Worm (Caenorhabditis elegans): ENCODE data around the gene E03H12.7.

Gene E03H12.7

DNA sequence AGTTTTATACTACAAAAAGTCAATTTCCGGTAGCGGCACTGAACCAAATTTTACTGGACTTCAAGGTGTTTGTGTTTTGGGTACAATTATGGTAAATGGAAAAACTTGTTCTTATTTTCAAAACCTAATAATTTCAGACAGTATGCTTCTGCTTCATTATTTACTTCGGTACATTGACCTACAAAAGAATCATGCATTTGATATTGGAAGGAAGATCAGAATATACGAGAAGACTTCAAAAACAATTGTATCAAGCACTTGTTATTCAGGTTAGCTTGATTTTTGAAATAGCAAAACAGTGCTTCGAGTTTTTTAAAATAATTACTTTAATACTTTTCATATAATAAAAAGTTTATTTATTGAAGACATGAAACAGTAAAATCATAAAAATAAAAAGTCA, 4.7 kb upstream of the E03H12.7 start:
- TF ChIP-seq ztf-4 (tag; optimal IDR thresholded peaks at IDR 0.05) (no peak), fkh-10 (GFP tag; optimal IDR thresholded peaks at IDR 0.05) (no peak), hpl-2 (GFP tag; optimal IDR thresholded peaks at IDR 0.05) (no peak), elt-3 (tag; optimal IDR thresholded peaks at IDR 0.05) (no peak), dsc-1 (tag; optimal IDR thresholded peaks at IDR 0.05) (no peak)

- TF ChIP-seq C04F5.9 (tag; optimal IDR thresholded peaks at IDR 0.05) (no peak), nhr-77 (tag; optimal IDR thresholded peaks at IDR 0.05) (no peak), blmp-1 (tag; optimal IDR thresholded peaks at IDR 0.05) (no peak), lin-35 (GFP tag; optimal IDR thresholded peaks at IDR 0.05) (no peak), elt-2 (tag; optimal IDR thresholded peaks at IDR 0.05) (no peak), ets-5 (GFP tag; IDR thresholded peaks at IDR 0.05) (no peak), sox-4 (tag; optimal IDR thresholded peaks at IDR 0.05) (no peak), ceh-8 (GFP tag; optimal IDR thresholded peaks at IDR 0.05) (no peak), ztf-4 (tag; optimal IDR thresholded peaks at IDR 0.05) (no peak), lir-3 (tag; optimal IDR thresholded peaks at IDR 0.05; ENCODE audit: poor library complexity) (no peak), nhr-84 (tag; optimal IDR thresholded peaks at IDR 0.05) (no peak), isw-1 (GFP tag; IDR thresholded peaks at IDR 0.05) (no peak)
Observed at ce11 chrIV:4992089-4992488, 3.7 kb upstream of the E03H12.7 start, which contains the start of gene str-162. Gene str-162, plus strand, starts transcription at chrIV:4992389.

- no peak for TF ChIP-seq nhr-71 (tag; optimal IDR thresholded peaks at IDR 0.05)
- TF ChIP-seq dpl-1 (GFP tag; optimal IDR thresholded peaks at IDR 0.05) = no peak
- TF ChIP-seq tbx-2 (tag; optimal IDR thresholded peaks at IDR 0.05) = no peak
- TF ChIP-seq jun-1 (tag; optimal IDR thresholded peaks at IDR 0.05) = no peak
- TF ChIP-seq lin-13 (GFP tag; optimal IDR thresholded peaks at IDR 0.05) = no peak
- TF ChIP-seq mdl-1 (tag; optimal IDR thresholded peaks at IDR 0.05) = no peak
- TF ChIP-seq ztf-11 (tag; optimal IDR thresholded peaks at IDR 0.05) = no peak
- TF ChIP-seq C34B4.2 (tag; optimal IDR thresholded peaks at IDR 0.05) = no peak
- no peak for TF ChIP-seq ama-1 (optimal IDR thresholded peaks at IDR 0.05)
- no peak for TF ChIP-seq lir-3 (tag; optimal IDR thresholded peaks at IDR 0.05; ENCODE audit: poor library complexity)
- TF ChIP-seq fkh-10 (GFP tag; optimal IDR thresholded peaks at IDR 0.05) = no peak
- TF ChIP-seq sptf-1 (tag; optimal IDR thresholded peaks at IDR 0.05) = no peak
Observed at ce11 chrIV:4986246-4986645, 2.2 kb downstream of the E03H12.7 start, which contains the start of gene clec-177. Gene clec-177, plus strand, starts transcription at chrIV:4986546.

ce11 chrIV:4983746-4984145, 4.7 kb downstream of the E03H12.7 start, which contains the start of gene clec-176:
Gene clec-176, plus strand, starts transcription at chrIV:4984046.
- no peak for TF ChIP-seq swsn-7 (tag; optimal IDR thresholded peaks at IDR 0.05)
- no peak for TF ChIP-seq unc-98 (GFP tag; IDR thresholded peaks at IDR 0.05)
- TF ChIP-seq C34B4.2 (tag; optimal IDR thresholded peaks at IDR 0.05) = no peak
- TF ChIP-seq mef-2 (tag; optimal IDR thresholded peaks at IDR 0.05) = no peak
- TF ChIP-seq lin-39 (tag; optimal IDR thresholded peaks at IDR 0.05) = no peak

DNA sequence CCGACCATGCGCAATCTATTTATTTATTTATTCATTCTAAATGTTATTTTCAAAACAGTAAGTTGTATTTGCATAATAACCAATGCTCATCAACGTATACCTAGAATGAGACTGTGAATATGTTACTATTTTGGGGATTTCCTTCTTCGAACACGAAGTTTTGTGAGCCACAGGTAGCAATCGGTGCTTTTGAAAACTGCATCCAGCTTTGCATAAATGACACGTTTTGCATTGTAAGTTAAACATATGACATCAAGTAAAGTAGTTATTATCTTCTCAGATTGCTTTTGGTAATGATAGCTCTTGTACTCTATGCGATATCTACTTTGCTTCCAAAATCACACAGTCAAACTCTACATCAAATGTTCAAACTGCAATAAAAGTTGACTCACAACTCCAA, 6.0 kb downstream of the E03H12.7 start, which contains the start of gene E03H12.4:
E03H12.4 (plus strand) TSS at position 120 of the 400 bp plus-strand sequence.
- TF ChIP-seq efl-1 (optimal IDR thresholded peaks at IDR 0.05) (no peak), efl-1 (GFP tag; optimal IDR thresholded peaks at IDR 0.05 in 1 of 2) (peak in 1 of 2 experiments; percentile 79), nhr-47 (tag; optimal IDR thresholded peaks at IDR 0.05) (no peak)

ce11 chrIV:4981027-4981426, 7.4 kb downstream of the E03H12.7 start, which contains the start of gene srz-24:
Gene srz-24, minus strand, starts transcription at chrIV:4981127.
- TF ChIP-seq fkh-4 (tag; optimal IDR thresholded peaks at IDR 0.05; ENCODE audit: borderline replicate concordance) (no peak), pax-3 (tag; optimal IDR thresholded peaks at IDR 0.05) (no peak), fkh-10 (GFP tag; optimal IDR thresholded peaks at IDR 0.05) (no peak), nhr-71 (tag; optimal IDR thresholded peaks at IDR 0.05) (no peak), C16A3.4 (tag; optimal IDR thresholded peaks at IDR 0.05) (no peak), lin-15B (tag; optimal IDR thresholded peaks at IDR 0.05) (no peak), ets-5 (GFP tag; IDR thresholded peaks at IDR 0.05) (no peak), lin-39 (tag; optimal IDR thresholded peaks at IDR 0.05) (no peak), hlh-4 (tag; optimal IDR thresholded peaks at IDR 0.05) (peak; percentile 9), isw-1 (GFP tag; IDR thresholded peaks at IDR 0.05) (no peak), efl-1 (optimal IDR thresholded peaks at IDR 0.05) (no peak), efl-1 (GFP tag; optimal IDR thresholded peaks at IDR 0.05 in 1 of 2) (peak in 1 of 2 experiments; percentile 57)

Measured in whole organism, L1 larva.